Fruit fly (Drosophila melanogaster) whole organism, embryonic: Measurements from ENCODE around the gene Est-Q.

ENCODE experiments used
- Ada2b ChIP-seq: fragments of 200-800 bp; sonication (Bioruptor generic); IDR thresholded peaks from 2 replicates; pipeline ENCODE4 v1.3.6; 2022; ENCODE audit warnings: missing biosample characterization, missing genetic modification characterization
- Asciz ChIP-seq: fragments of 200-800 bp; sonication (Bioruptor generic); optimal IDR thresholded peaks from 2 replicates; lab custom pipeline; 2017; ENCODE audit warnings: missing biosample characterization, mild to moderate bottlenecking, missing genetic modification characterization, missing genetic modification reagents
- CG12104 ChIP-seq: fragments of 200-800 bp; sonication (Bioruptor generic); optimal IDR thresholded peaks from 3 replicates; lab custom pipeline; 2016; ENCODE audit warnings: missing biosample characterization, missing genetic modification characterization
- CG12236 ChIP-seq: fragments of 200-800 bp; sonication (Bioruptor generic); optimal IDR thresholded peaks from 2 replicates; lab custom pipeline; 2016; ENCODE audit warnings: missing biosample characterization, missing genetic modification characterization
- CG13894 ChIP-seq: fragments of 200-800 bp; sonication (Bioruptor generic); optimal IDR thresholded peaks from 3 replicates; lab custom pipeline; 2018; ENCODE audit warnings: missing biosample characterization, mild to moderate bottlenecking, missing genetic modification characterization, moderate library complexity
- CG14710 ChIP-seq: fragments of 200-800 bp; sonication (Bioruptor generic); optimal IDR thresholded peaks from 3 replicates; lab custom pipeline; 2019; ENCODE audit warnings: missing biosample characterization, mild to moderate bottlenecking, missing genetic modification characterization, moderate library complexity
- CG14860 ChIP-seq: fragments of 200-800 bp; sonication (Bioruptor generic); IDR thresholded peaks from 3 replicates; pipeline ENCODE4 v1.3.6; 2022; ENCODE audit warnings: missing biosample characterization, missing genetic modification characterization; ENCODE audit not compliant: partially characterized antibody
- CG15011 ChIP-seq: fragments of 200-800 bp; sonication (Bioruptor generic); optimal IDR thresholded peaks from 3 replicates; lab custom pipeline; 2018; ENCODE audit warnings: missing biosample characterization, mild to moderate bottlenecking, missing genetic modification characterization
- CG17612 ChIP-seq: fragments of 200-800 bp; sonication (Bioruptor generic); IDR thresholded peaks from 2 replicates; pipeline ENCODE4 v1.3.6; 2022; ENCODE audit warnings: missing biosample characterization, missing genetic modification characterization
- CG2678 ChIP-seq: fragments of 200-800 bp; sonication (Bioruptor generic); optimal IDR thresholded peaks from 3 replicates; lab custom pipeline; 2019; ENCODE audit warnings: missing biosample characterization, mild to moderate bottlenecking, missing genetic modification characterization, moderate library complexity
- CG30431 ChIP-seq: fragments of 200-800 bp; sonication (Bioruptor generic); optimal IDR thresholded peaks from 2 replicates; lab custom pipeline; 2017; ENCODE audit warnings: missing biosample characterization, missing genetic modification characterization
- CG31224 ChIP-seq: fragments of 200-800 bp; sonication (Bioruptor generic); IDR thresholded peaks from 2 replicates; pipeline ENCODE4 v1.3.6; 2022; ENCODE audit warnings: missing biosample characterization, missing genetic modification characterization
- CG7786 ChIP-seq: fragments of 200-800 bp; sonication (Bioruptor generic); optimal IDR thresholded peaks from 2 replicates; lab custom pipeline; 2016; ENCODE audit warnings: missing biosample characterization, missing genetic modification characterization
- CG8089 ChIP-seq: fragments of 200-800 bp; sonication (Bioruptor generic); optimal IDR thresholded peaks from 3 replicates; lab custom pipeline; 2016; ENCODE audit warnings: missing biosample characterization, missing genetic modification characterization
- CG9727 ChIP-seq: fragments of 200-800 bp; sonication (Bioruptor generic); optimal IDR thresholded peaks from 3 replicates; lab custom pipeline; 2017; ENCODE audit warnings: missing biosample characterization, mild to moderate bottlenecking, missing genetic modification characterization
- CHES-1-like ChIP-seq: fragments of 200-800 bp; sonication (Bioruptor generic); optimal IDR thresholded peaks from 2 replicates; lab custom pipeline; 2016; ENCODE audit warnings: missing biosample characterization, missing genetic modification characterization
- Dip2 ChIP-seq: fragments of 200-800 bp; sonication (Bioruptor generic); IDR thresholded peaks from 2 replicates; pipeline ENCODE4 v1.3.6; 2022; ENCODE audit warnings: missing biosample characterization, missing genetic modification characterization
- Dip3 ChIP-seq: fragments of 200-800 bp; sonication (Bioruptor generic); optimal IDR thresholded peaks from 3 replicates; lab custom pipeline; 2016; ENCODE audit warnings: missing biosample characterization, missing genetic modification characterization
- Dll ChIP-seq: fragments of 200-800 bp; sonication (Bioruptor generic); IDR thresholded peaks from 4 replicates; pipeline ENCODE4 v1.3.6; 2022; ENCODE audit warnings: missing biosample characterization, missing genetic modification characterization; ENCODE audit not compliant: partially characterized antibody
- Dref ChIP-seq: fragments of 200-800 bp; sonication (Bioruptor generic); IDR thresholded peaks from 2 replicates; pipeline ENCODE4 v1.3.6; 2022; ENCODE audit warnings: missing biosample characterization, missing genetic modification characterization
- Drgx ChIP-seq: fragments of 200-800 bp; sonication (Bioruptor generic); IDR thresholded peaks from 2 replicates; pipeline ENCODE4 v1.3.6; 2022; ENCODE audit warnings: missing biosample characterization, missing genetic modification characterization
- Elba2 ChIP-seq: fragments of 200-800 bp; sonication (Bioruptor generic); optimal IDR thresholded peaks from 3 replicates; lab custom pipeline; 2016; ENCODE audit warnings: missing biosample characterization, missing genetic modification characterization
- Gsc ChIP-seq: fragments of 200-800 bp; sonication (Bioruptor generic); IDR thresholded peaks from 2 replicates; pipeline ENCODE4 v1.3.6; 2022; ENCODE audit warnings: missing biosample characterization, missing genetic modification characterization
- Hr51 ChIP-seq, 2 experiments: fragments of 200-800 bp; sonication (Bioruptor generic); optimal IDR thresholded peaks; 2 replicates in 1 of 2; 3 replicates in 1 of 2; lab custom pipeline; 2016 to 2018; ENCODE audit warnings: missing biosample characterization in 2 of 2, missing genetic modification characterization in 2 of 2, mild to moderate bottlenecking in 1 of 2, moderate library complexity in 1 of 2
- Hsf ChIP-seq: fragments of 200-800 bp; sonication (Bioruptor generic); optimal IDR thresholded peaks from 3 replicates; lab custom pipeline; 2016; ENCODE audit warnings: missing biosample characterization, missing genetic modification characterization
- Kr ChIP-seq: fragments of 200-800 bp; sonication (Bioruptor generic); optimal IDR thresholded peaks from 2 replicates; lab custom pipeline; 2017; ENCODE audit warnings: missing biosample characterization, mild to moderate bottlenecking, missing genetic modification characterization
- MBD-R2 ChIP-seq: fragments of 200-800 bp; sonication (Bioruptor generic); IDR thresholded peaks from 2 replicates; pipeline ENCODE4 v1.3.6; 2022; ENCODE audit warnings: missing biosample characterization, missing genetic modification characterization
- Neu2 ChIP-seq: fragments of 200-800 bp; sonication (Bioruptor generic); optimal IDR thresholded peaks from 3 replicates; lab custom pipeline; 2016; ENCODE audit warnings: missing biosample characterization, missing genetic modification characterization, borderline replicate concordance
- Poxn ChIP-seq: fragments of 200-800 bp; sonication (Bioruptor generic); IDR thresholded peaks from 2 replicates; pipeline ENCODE4 v1.3.6; 2022; ENCODE audit warnings: missing biosample characterization, missing genetic modification characterization
- Rx ChIP-seq: fragments of 200-800 bp; sonication (Bioruptor generic); IDR thresholded peaks from 2 replicates; pipeline ENCODE4 v1.3.6; 2022; ENCODE audit warnings: missing biosample characterization, missing genetic modification characterization
- Side ChIP-seq: fragments of 200-800 bp; sonication (Bioruptor generic); optimal IDR thresholded peaks from 2 replicates; lab custom pipeline; 2016; ENCODE audit warnings: missing biosample characterization, missing genetic modification characterization
- abd-A ChIP-seq: fragments of 200-800 bp; sonication (Bioruptor generic); optimal IDR thresholded peaks from 3 replicates; lab custom pipeline; 2019; ENCODE audit warnings: missing biosample characterization, mild to moderate bottlenecking, missing genetic modification characterization, moderate library complexity
- az2 ChIP-seq: fragments of 200-800 bp; sonication (Bioruptor generic); optimal IDR thresholded peaks from 3 replicates; lab custom pipeline; 2016; ENCODE audit warnings: missing biosample characterization, missing genetic modification characterization
- cad ChIP-seq: fragments of >200 bp; optimal IDR thresholded peaks from 2 replicates; lab custom pipeline; 2017; ENCODE audit warnings: missing biosample characterization, missing genetic modification characterization
- chinmo ChIP-seq: fragments of 200-800 bp; sonication (Bioruptor generic); IDR thresholded peaks from 4 replicates; pipeline ENCODE4 v1.3.6; 2022; ENCODE audit warnings: missing biosample characterization, missing genetic modification characterization; ENCODE audit not compliant: partially characterized antibody
- crol ChIP-seq: fragments of 200-800 bp; sonication (Bioruptor generic); IDR thresholded peaks from 2 replicates; pipeline ENCODE4 v1.3.6; 2022; ENCODE audit warnings: missing biosample characterization, missing genetic modification characterization
- cwo ChIP-seq: fragments of 200-800 bp; sonication (Bioruptor generic); optimal IDR thresholded peaks from 3 replicates; lab custom pipeline; 2017; ENCODE audit warnings: missing biosample characterization, missing genetic modification characterization, mild to moderate bottlenecking, moderate library complexity, missing genetic modification reagents
- danr ChIP-seq: fragments of 200-800 bp; sonication (Bioruptor generic); IDR thresholded peaks from 2 replicates; pipeline ENCODE4 v1.3.6; 2022; ENCODE audit warnings: missing biosample characterization, missing genetic modification characterization
- eyg ChIP-seq: fragments of 200-800 bp; sonication (Bioruptor generic); optimal IDR thresholded peaks from 3 replicates; lab custom pipeline; 2016; ENCODE audit warnings: missing biosample characterization, missing genetic modification characterization
- fd96Cb ChIP-seq: fragments of 200-800 bp; sonication (Bioruptor generic); optimal IDR thresholded peaks from 2 replicates; lab custom pipeline; 2018; ENCODE audit warnings: missing biosample characterization, mild to moderate bottlenecking, missing genetic modification characterization, moderate library complexity
- gem ChIP-seq: fragments of 200-800 bp; sonication (Bioruptor generic); optimal IDR thresholded peaks from 2 replicates; lab custom pipeline; 2019; ENCODE audit warnings: missing biosample characterization, mild to moderate bottlenecking, missing genetic modification characterization, moderate library complexity
- ham ChIP-seq: fragments of 200-800 bp; sonication (Bioruptor generic); IDR thresholded peaks from 2 replicates; pipeline ENCODE4 v1.3.6; 2022; ENCODE audit warnings: missing biosample characterization, missing genetic modification characterization
- nau ChIP-seq: fragments of 200-800 bp; sonication (Bioruptor generic); optimal IDR thresholded peaks from 3 replicates; lab custom pipeline; 2017; ENCODE audit warnings: missing biosample characterization, mild to moderate bottlenecking, missing genetic modification characterization, missing genetic modification reagents
- nerfin-2 ChIP-seq: fragments of 200-800 bp; sonication (Bioruptor generic); IDR thresholded peaks from 2 replicates; pipeline ENCODE4 v1.3.6; 2022; ENCODE audit warnings: missing biosample characterization, missing genetic modification characterization; ENCODE audit not compliant: partially characterized antibody
- rib ChIP-seq: fragments of 200-800 bp; sonication (Bioruptor generic); IDR thresholded peaks from 2 replicates; pipeline ENCODE4 v1.3.6; 2022; ENCODE audit warnings: missing biosample characterization, missing genetic modification characterization
- tgo ChIP-seq: fragments of 200-800 bp; sonication (Bioruptor generic); IDR thresholded peaks from 3 replicates; pipeline ENCODE4 v1.3.6; 2022; ENCODE audit warnings: missing biosample characterization, missing genetic modification characterization
- ttk ChIP-seq: fragments of 200-800 bp; sonication (Bioruptor generic); IDR thresholded peaks from 2 replicates; pipeline ENCODE4 v2.1.2; 2022; ENCODE audit warnings: missing biosample characterization, missing genetic modification characterization
- zen2 ChIP-seq: fragments of 200-800 bp; sonication (Bioruptor generic); IDR thresholded peaks from 3 replicates; pipeline ENCODE4 v1.3.6; 2022; ENCODE audit warnings: missing biosample characterization, missing genetic modification characterization; ENCODE audit not compliant: partially characterized antibody

Gene Est-Q

DNA sequence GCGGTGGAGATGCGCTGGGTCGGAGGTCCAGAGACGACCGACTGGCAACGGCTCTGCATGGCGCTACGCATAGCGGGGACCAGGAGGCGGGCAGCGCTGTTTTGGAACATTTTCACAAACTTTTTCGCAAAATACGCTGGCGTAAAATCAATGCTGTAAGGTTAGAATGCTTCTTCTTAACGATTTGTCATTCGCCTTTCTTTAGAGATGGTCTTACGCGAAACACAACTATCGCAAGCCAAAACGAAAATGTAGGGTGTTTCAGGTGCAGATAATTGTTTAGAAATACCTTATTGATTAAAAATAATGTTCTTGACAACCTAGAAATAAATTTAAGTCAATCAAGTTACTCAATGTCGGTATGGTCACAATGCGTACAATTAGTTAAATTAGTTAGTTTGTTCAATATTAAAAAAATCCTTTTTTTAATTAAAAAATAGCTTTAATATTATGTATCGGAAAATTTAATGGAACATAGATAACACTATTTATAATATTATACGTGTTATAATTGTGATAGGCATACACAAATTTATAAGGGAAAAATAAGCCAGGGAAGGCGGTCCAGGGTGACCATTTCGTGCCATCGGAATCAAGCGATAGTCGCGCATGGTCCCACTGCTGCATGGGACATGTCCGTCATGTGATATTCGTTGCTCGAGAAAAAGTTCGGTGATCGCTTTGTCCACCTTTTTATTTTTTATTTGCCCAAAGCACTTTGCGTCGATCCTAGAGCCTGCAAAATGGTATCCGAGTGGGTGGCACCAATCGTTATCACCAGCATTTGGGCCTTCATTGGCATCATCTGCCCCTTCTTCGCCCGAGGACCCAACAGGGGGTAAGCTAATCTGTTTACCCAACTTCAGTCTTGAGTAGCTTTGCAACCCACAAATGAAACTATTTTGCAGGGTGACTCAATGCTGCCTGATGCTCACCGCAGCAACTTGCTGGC, 38.3 kb downstream of the Est-Q start, which contains the start of the genes COX8 and VhaM9.7-b (continued):
- no peak for TF ChIP-seq Side
- TF ChIP-seq Poxn: no peak; the same call in 1 of the 2 replicates
- TF ChIP-seq CG14860 (GFP tag; lab: Robert Waterston, UW): peak; percentile 61; the same call in 1 of the 3 replicates
- no peak for TF ChIP-seq Kr (GFP tag; lab: Kevin White, UChicago)
- no peak; the same call in none of the 2 replicates for TF ChIP-seq Dref (GFP tag; lab: Robert Waterston, UW)
- peak; percentile 51; the same call in 1 of the 3 replicates for TF ChIP-seq zen2 (GFP tag; lab: Robert Waterston, UW)
- TF ChIP-seq Elba2 (GFP tag; lab: Kevin White, UChicago): peak; percentile 42
- peak; percentile 20 for TF ChIP-seq eyg (GFP tag; lab: Kevin White, UChicago)
- peak; percentile 35 for TF ChIP-seq CG8089
- TF ChIP-seq Ada2b (GFP tag; lab: Robert Waterston, UW): no peak
- TF ChIP-seq abd-A: no peak
- TF ChIP-seq Dll: peak; percentile 80
- no peak for TF ChIP-seq CG13894 (tag; lab: Kevin White, UChicago)
- peak; percentile 57 for TF ChIP-seq az2
- TF ChIP-seq nau (GFP tag; lab: Kevin White, UChicago): no peak
- no peak for TF ChIP-seq ttk (GFP tag; lab: Robert Waterston, UW)
- peak; percentile 13 for TF ChIP-seq Dip3 (GFP tag; lab: Kevin White, UChicago)
- TF ChIP-seq cwo (GFP tag; lab: Kevin White, UChicago): no peak
- TF ChIP-seq Rx (GFP tag; lab: Robert Waterston, UW): peak; percentile 37; the same call in 1 of the 2 replicates
- TF ChIP-seq Dip2 (GFP tag; lab: Robert Waterston, UW): no peak
- TF ChIP-seq gem (tag; lab: Kevin White, UChicago): no peak
- peak; percentile 58; the same call in 2 of the 3 replicates for TF ChIP-seq tgo (GFP tag; lab: Robert Waterston, UW)
- no peak for TF ChIP-seq Drgx
- peak; percentile 76 for TF ChIP-seq MBD-R2 (GFP tag; lab: Robert Waterston, UW)
- TF ChIP-seq CG15011: no peak
- TF ChIP-seq CG7786 (GFP tag; lab: Kevin White, UChicago): peak; percentile 30
- no peak for TF ChIP-seq CG9727 (GFP tag; lab: Kevin White, UChicago)
- no peak for TF ChIP-seq ham (GFP tag; lab: Robert Waterston, UW)
- TF ChIP-seq CG2678 (tag; lab: Kevin White, UChicago): no peak
- no peak for TF ChIP-seq Neu2 (GFP tag; lab: Kevin White, UChicago)
- TF ChIP-seq CHES-1-like (GFP tag; lab: Kevin White, UChicago): peak; percentile 48
- TF ChIP-seq CG30431 (GFP tag; lab: Kevin White, UChicago): no peak
- TF ChIP-seq crol (GFP tag; lab: Robert Waterston, UW): no peak
- TF ChIP-seq CG14710: peak; percentile 82
- peak; percentile 46; the same call in 1 of the 2 replicates for TF ChIP-seq nerfin-2 (GFP tag; lab: Robert Waterston, UW)
- 0 out of 2 replicates have a peak, but pooled peaks have one; percentile 10 for TF ChIP-seq rib (GFP tag; lab: Robert Waterston, UW)
- no peak for TF ChIP-seq CG12236
- no peak for TF ChIP-seq CG17612 (GFP tag; lab: Robert Waterston, UW)
- peak; percentile 41 for TF ChIP-seq CG12104 (GFP tag; lab: Kevin White, UChicago)
- TF ChIP-seq danr (GFP tag; lab: Robert Waterston, UW): no peak
- TF ChIP-seq Hsf (GFP tag; lab: Kevin White, UChicago): peak; percentile 77
- TF ChIP-seq Gsc (GFP tag; lab: Robert Waterston, UW): no peak
- 0 out of 4 replicates have a peak, but pooled peaks have one; percentile 63 for TF ChIP-seq chinmo (GFP tag; lab: Robert Waterston, UW)
- TF ChIP-seq fd96Cb (tag; lab: Kevin White, UChicago): peak; percentile 43
- no peak for TF ChIP-seq Asciz (GFP tag; lab: Kevin White, UChicago)
- TF ChIP-seq cad (GFP tag; lab: Kevin White, UChicago): no peak
- TF ChIP-seq CG31224: peak; percentile 8; the same call in 1 of the 2 replicates
- peak in 1 of 2 experiments; percentile 30 for TF ChIP-seq Hr51 (GFP tag; optimal IDR thresholded peaks at IDR 0.05; lab: Kevin White, UChicago)
